Worm (Caenorhabditis elegans) whole organism, L3 larva: ENCODE data around the gene srsx-30.

Source experiments
- aly-2 ChIP-seq: fragments of 150-350 bp; optimal IDR thresholded peaks from 2 replicates; lab custom pipeline; 2014; ENCODE audit warnings: missing biosample characterization, missing genetic modification characterization
- fos-1 ChIP-seq: fragments of 150-350 bp; optimal IDR thresholded peaks from 2 replicates; lab custom pipeline; 2014; ENCODE audit warnings: missing biosample characterization, missing genetic modification characterization
- nhr-25 ChIP-seq: sonication (generic microtip); optimal IDR thresholded peaks from 2 replicates; lab custom pipeline; 2017; ENCODE audit warnings: missing biosample characterization, missing genetic modification characterization
- unc-39 ChIP-seq: sonication (generic microtip); optimal IDR thresholded peaks from 4 replicates; lab custom pipeline; 2017; ENCODE audit warnings: missing biosample characterization, missing genetic modification characterization

- TF ChIP-seq aly-2 (tag; lab: Kevin White, UChicago) (no peak), unc-39 (tag; lab: Kevin White, UChicago) (no peak), fos-1 (tag; lab: Kevin White, UChicago) (no peak), nhr-25 (tag; lab: Kevin White, UChicago) (no peak)
Observed at ce11 chrV:10154698-10155097, 3.9 kb upstream of the srsx-30 start, which contains the start of gene srsx-29.
